Fruit fly (Drosophila melanogaster): Measurements from ENCODE around the gene vrs.

vrs gene

dm6 chr3R:12426310-12426653, 21.2 kb upstream of the vrs start, which contains the start of gene NANS:
Gene NANS (plus strand): TSS chr3R:12426578.
- no peak for TF ChIP-seq noc (tag; optimal IDR thresholded peaks at IDR 0.05)

- TF ChIP-seq noc (tag; optimal IDR thresholded peaks at IDR 0.05): no peak
Measured at dm6 chr3R:12429120-12429610, 18.3 kb upstream of the vrs start, which contains the start of the genes CG5641 and CG5245. Gene CG5641 (minus strand): TSS chr3R:12429282. Gene CG5245 (plus strand): TSS chr3R:12429560.

- TF ChIP-seq noc (tag; optimal IDR thresholded peaks at IDR 0.05): no peak
Measured at dm6 chr3R:12431030-12431489, 16.4 kb upstream of the vrs start, which contains the start of gene Prosalpha2. Gene Prosalpha2 (plus strand): TSS chr3R:12431321.

- peak; percentile 65 for TF ChIP-seq noc (tag; optimal IDR thresholded peaks at IDR 0.05)
Measured at dm6 chr3R:12433764-12434163, 13.7 kb upstream of the vrs start, which contains the start of the genes Aos1 and Srlp. Gene Aos1 (minus strand): TSS chr3R:12433822. Gene Srlp (plus strand): TSS chr3R:12434098.

- no peak for TF ChIP-seq noc (tag; optimal IDR thresholded peaks at IDR 0.05)
Measured at dm6 chr3R:12435948-12436347, 11.5 kb upstream of the vrs start, which contains the start of gene Desat2. Gene Desat2 (plus strand): TSS chr3R:12436248.

dm6 chr3R:12439039-12439400, 8.4 kb upstream of the vrs start, which contains the start of the genes CG17207 and CG46427:
Gene CG17207 (minus strand): TSS chr3R:12439139.
Gene CG46427 (minus strand): TSS chr3R:12439139.
- no peak for TF ChIP-seq noc (tag; optimal IDR thresholded peaks at IDR 0.05)

dm6 chr3R:12439401-12440143, 7.9 kb upstream of the vrs start, which contains the start of gene Desat1:
Gene Desat1 (plus strand): TSS chr3R:12439600.
- TF ChIP-seq noc (tag; optimal IDR thresholded peaks at IDR 0.05): no peak

- peak; percentile 33 for TF ChIP-seq noc (tag; optimal IDR thresholded peaks at IDR 0.05)
Measured at dm6 chr3R:12441008-12441606, 6.3 kb upstream of the vrs start.

dm6 chr3R:12442601-12443533, 4.6 kb upstream of the vrs start:
- peak; percentile 92 for TF ChIP-seq noc (tag; optimal IDR thresholded peaks at IDR 0.05)

- TF ChIP-seq noc (tag; optimal IDR thresholded peaks at IDR 0.05): no peak
Measured at dm6 chr3R:12443769-12444168, 3.7 kb upstream of the vrs start.

- no peak for TF ChIP-seq noc (tag; optimal IDR thresholded peaks at IDR 0.05)
Measured at dm6 chr3R:12445468-12445867, 2.0 kb upstream of the vrs start.

- no peak for TF ChIP-seq noc (tag; optimal IDR thresholded peaks at IDR 0.05)
Measured at dm6 chr3R:12448344-12448743, 891 bp downstream of the vrs start.

- TF ChIP-seq noc (tag; optimal IDR thresholded peaks at IDR 0.05): peak; percentile 99
Measured at dm6 chr3R:12448889-12449314, 1.4 kb downstream of the vrs start, which contains the start of gene CG18549. Gene CG18549 (plus strand): TSS chr3R:12449296.

dm6 chr3R:12449617-12450242, 2.3 kb downstream of the vrs start:
- no peak for TF ChIP-seq noc (tag; optimal IDR thresholded peaks at IDR 0.05)

dm6 chr3R:12450713-12451259, 3.3 kb downstream of the vrs start:
- TF ChIP-seq noc (tag; optimal IDR thresholded peaks at IDR 0.05): no peak

Measured in whole organism, larva.